Fruit fly (Drosophila melanogaster) whole organism, embryonic: ENCODE measurements around the gene Mondo.
A peak's percentile ranks its signal among the peaks of the same experiment; 100 is the strongest.

ENCODE experiments used
- Ada2b ChIP-seq: fragments of 200-800 bp; sonication (Bioruptor generic); IDR thresholded peaks from 2 replicates; pipeline ENCODE4 v1.3.6; 2022; ENCODE audit warnings: missing biosample characterization, missing genetic modification characterization
- Atf6 ChIP-seq: fragments of 200-800 bp; sonication (Bioruptor generic); IDR thresholded peaks from 2 replicates; pipeline ENCODE4 v1.3.6; 2022; ENCODE audit warnings: missing biosample characterization, missing genetic modification characterization
- Bgb ChIP-seq: fragments of 200-800 bp; sonication (Bioruptor generic); IDR thresholded peaks from 2 replicates; pipeline ENCODE4 v1.3.6; 2022; ENCODE audit warnings: missing biosample characterization, missing genetic modification characterization; ENCODE audit not compliant: partially characterized antibody
- CG10543 ChIP-seq: fragments of 200-800 bp; sonication (Bioruptor generic); optimal IDR thresholded peaks from 3 replicates; lab custom pipeline; 2017; ENCODE audit warnings: missing biosample characterization, mild to moderate bottlenecking, missing genetic modification characterization, moderate library complexity
- CG12391 ChIP-seq: fragments of 200-800 bp; sonication (Bioruptor generic); optimal IDR thresholded peaks from 3 replicates; lab custom pipeline; 2018; ENCODE audit warnings: missing biosample characterization, mild to moderate bottlenecking, missing genetic modification characterization, moderate library complexity
- CG12769 ChIP-seq: fragments of 200-800 bp; sonication (Bioruptor generic); optimal IDR thresholded peaks from 2 replicates; lab custom pipeline; 2019; ENCODE audit warnings: missing biosample characterization, mild to moderate bottlenecking, missing genetic modification characterization, moderate library complexity
- CG13287 ChIP-seq: fragments of 200-800 bp; sonication (Bioruptor generic); IDR thresholded peaks from 2 replicates; pipeline ENCODE4 v1.3.6; 2022; ENCODE audit warnings: missing biosample characterization, missing genetic modification characterization; ENCODE audit not compliant: partially characterized antibody
- CG13894 ChIP-seq: fragments of 200-800 bp; sonication (Bioruptor generic); optimal IDR thresholded peaks from 3 replicates; lab custom pipeline; 2018; ENCODE audit warnings: missing biosample characterization, mild to moderate bottlenecking, missing genetic modification characterization, moderate library complexity
- CG14441 ChIP-seq: fragments of 200-800 bp; sonication (Bioruptor generic); IDR thresholded peaks from 2 replicates; pipeline ENCODE4 v1.3.6; 2022; ENCODE audit warnings: missing biosample characterization, missing genetic modification characterization
- CG14667 ChIP-seq: fragments of 200-800 bp; sonication (Bioruptor generic); IDR thresholded peaks from 2 replicates; pipeline ENCODE4 v1.3.6; 2022; ENCODE audit warnings: missing biosample characterization, missing genetic modification characterization
- CG15269 ChIP-seq: fragments of 200-800 bp; sonication (Bioruptor generic); optimal IDR thresholded peaks from 2 replicates; lab custom pipeline; 2018; ENCODE audit warnings: missing biosample characterization, mild to moderate bottlenecking, missing genetic modification characterization, moderate library complexity
- CG16813 ChIP-seq: fragments of 200-800 bp; sonication (Bioruptor generic); IDR thresholded peaks from 3 replicates; pipeline ENCODE4 v1.3.6; 2022; ENCODE audit warnings: missing biosample characterization, missing genetic modification characterization; ENCODE audit not compliant: partially characterized antibody
- CG17385 ChIP-seq: fragments of 200-800 bp; sonication (Bioruptor generic); optimal IDR thresholded peaks from 3 replicates; lab custom pipeline; 2018; ENCODE audit warnings: missing biosample characterization, mild to moderate bottlenecking, missing genetic modification characterization
- CG1792 ChIP-seq: fragments of 200-800 bp; sonication (Bioruptor generic); optimal IDR thresholded peaks from 2 replicates; lab custom pipeline; 2016; ENCODE audit warnings: missing biosample characterization, missing genetic modification characterization
- CG2678 ChIP-seq: fragments of 200-800 bp; sonication (Bioruptor generic); optimal IDR thresholded peaks from 3 replicates; lab custom pipeline; 2019; ENCODE audit warnings: missing biosample characterization, mild to moderate bottlenecking, missing genetic modification characterization, moderate library complexity
- CG31441 ChIP-seq: fragments of 200-800 bp; sonication (Bioruptor generic); IDR thresholded peaks from 2 replicates; pipeline ENCODE4 v1.3.6; 2022; ENCODE audit warnings: missing biosample characterization, missing genetic modification characterization
- CG32532 ChIP-seq: fragments of 200-800 bp; sonication (Bioruptor generic); IDR thresholded peaks from 2 replicates; pipeline ENCODE4 v1.3.6; 2022; ENCODE audit warnings: missing biosample characterization, missing genetic modification characterization
- CG34376 ChIP-seq: fragments of 200-800 bp; sonication (Bioruptor generic); optimal IDR thresholded peaks from 2 replicates; lab custom pipeline; 2018; ENCODE audit warnings: missing biosample characterization, mild to moderate bottlenecking, missing genetic modification characterization
- CG42726 ChIP-seq: fragments of 200-800 bp; sonication (Bioruptor generic); IDR thresholded peaks from 2 replicates; pipeline ENCODE4 v1.3.6; 2022; ENCODE audit warnings: missing biosample characterization, missing genetic modification characterization; ENCODE audit not compliant: partially characterized antibody
- CG4730 ChIP-seq: fragments of 200-800 bp; sonication (Bioruptor generic); IDR thresholded peaks from 2 replicates; pipeline ENCODE4 v1.3.6; 2022; ENCODE audit warnings: missing biosample characterization, missing genetic modification characterization
- CG4820 ChIP-seq: fragments of 200-800 bp; sonication (Bioruptor generic); optimal IDR thresholded peaks from 3 replicates; lab custom pipeline; 2016; ENCODE audit warnings: missing biosample characterization, missing genetic modification characterization
- CG6689 ChIP-seq: fragments of 200-800 bp; sonication (Bioruptor generic); IDR thresholded peaks from 2 replicates; pipeline ENCODE4 v1.3.6; 2022; ENCODE audit warnings: missing biosample characterization, missing genetic modification characterization
- CG7987 ChIP-seq: fragments of 200-800 bp; sonication (Bioruptor generic); optimal IDR thresholded peaks from 2 replicates; lab custom pipeline; 2018; ENCODE audit warnings: missing biosample characterization, mild to moderate bottlenecking, missing genetic modification characterization, moderate library complexity
- CG8290 ChIP-seq, 3 experiments: fragments of 200-800 bp; sonication (Bioruptor generic); optimal IDR thresholded peaks; 2 replicates each; lab custom pipeline; 2016 to 2019; ENCODE audit warnings: missing biosample characterization in 3 of 3, missing genetic modification characterization in 3 of 3, mild to moderate bottlenecking in 2 of 3, moderate library complexity in 1 of 3
- CG8388 ChIP-seq: fragments of 200-800 bp; sonication (Bioruptor generic); optimal IDR thresholded peaks from 2 replicates; lab custom pipeline; 2019; ENCODE audit warnings: missing biosample characterization, mild to moderate bottlenecking, missing genetic modification characterization, moderate library complexity
- CG9609 ChIP-seq: fragments of 200-800 bp; sonication (Bioruptor generic); optimal IDR thresholded peaks from 3 replicates; lab custom pipeline; 2016; ENCODE audit warnings: missing biosample characterization, missing genetic modification characterization
- CG9797 ChIP-seq: fragments of 200-800 bp; sonication (Bioruptor generic); optimal IDR thresholded peaks from 3 replicates; lab custom pipeline; 2018; ENCODE audit warnings: missing biosample characterization, mild to moderate bottlenecking, missing genetic modification characterization
- HHEX ChIP-seq: fragments of 200-800 bp; sonication (Bioruptor generic); optimal IDR thresholded peaks from 3 replicates; lab custom pipeline; 2017; ENCODE audit warnings: missing biosample characterization, mild to moderate bottlenecking, missing genetic modification characterization, missing genetic modification reagents
- Nf-YC ChIP-seq: fragments of 200-800 bp; optimal IDR thresholded peaks from 3 replicates; lab custom pipeline; 2019; ENCODE audit warnings: missing biosample characterization, mild to moderate bottlenecking, missing genetic modification characterization, moderate library complexity
- Trl ChIP-seq, 3 experiments: fragments of >200 bp in 2 of 3; fragments of 200-800 bp in 1 of 3; sonication (Bioruptor generic) in 1 of 3; optimal IDR thresholded peaks; 2 replicates in 1 of 3; 3 replicates in 2 of 3; lab custom pipeline; 2016 to 2017; ENCODE audit warnings: missing biosample characterization in 1 of 3, missing genetic modification characterization in 1 of 3
- Vsx1 ChIP-seq: fragments of 200-800 bp; sonication (Bioruptor generic); optimal IDR thresholded peaks from 2 replicates; lab custom pipeline; 2017; ENCODE audit warnings: missing biosample characterization, mild to moderate bottlenecking, missing genetic modification characterization, missing genetic modification reagents
- abd-A ChIP-seq: fragments of 200-800 bp; sonication (Bioruptor generic); optimal IDR thresholded peaks from 3 replicates; lab custom pipeline; 2019; ENCODE audit warnings: missing biosample characterization, mild to moderate bottlenecking, missing genetic modification characterization, moderate library complexity
- al ChIP-seq: fragments of 200-800 bp; sonication (Bioruptor generic); IDR thresholded peaks from 2 replicates; pipeline ENCODE4 v1.3.6; 2022; ENCODE audit warnings: missing biosample characterization, missing genetic modification characterization
- chinmo ChIP-seq: fragments of 200-800 bp; sonication (Bioruptor generic); IDR thresholded peaks from 4 replicates; pipeline ENCODE4 v1.3.6; 2022; ENCODE audit warnings: missing biosample characterization, missing genetic modification characterization; ENCODE audit not compliant: partially characterized antibody
- exex ChIP-seq: fragments of 200-800 bp; sonication (Bioruptor generic); optimal IDR thresholded peaks from 4 replicates; lab custom pipeline; 2018; ENCODE audit warnings: missing biosample characterization, mild to moderate bottlenecking, missing genetic modification characterization, moderate library complexity
- hth ChIP-seq: fragments of >200 bp; optimal IDR thresholded peaks from 2 replicates; lab custom pipeline; 2017; ENCODE audit warnings: inconsistent platforms
- kni ChIP-seq: fragments of 200-800 bp; sonication (Bioruptor generic); optimal IDR thresholded peaks from 3 replicates; lab custom pipeline; 2017; ENCODE audit warnings: mild to moderate bottlenecking, missing biosample characterization, missing genetic modification reagents, missing genetic modification characterization
- lab ChIP-seq: fragments of 200-800 bp; sonication (Bioruptor generic); optimal IDR thresholded peaks from 3 replicates; lab custom pipeline; 2017; ENCODE audit warnings: missing biosample characterization, missing genetic modification characterization, mild to moderate bottlenecking, moderate library complexity, missing genetic modification reagents
- lbe ChIP-seq: fragments of 200-800 bp; sonication (Bioruptor generic); optimal IDR thresholded peaks from 2 replicates; lab custom pipeline; 2016; ENCODE audit warnings: missing biosample characterization, mild to moderate bottlenecking, missing genetic modification characterization
- nerfin-2 ChIP-seq: fragments of 200-800 bp; sonication (Bioruptor generic); IDR thresholded peaks from 2 replicates; pipeline ENCODE4 v1.3.6; 2022; ENCODE audit warnings: missing biosample characterization, missing genetic modification characterization; ENCODE audit not compliant: partially characterized antibody
- nom ChIP-seq: fragments of 200-800 bp; sonication (Bioruptor generic); optimal IDR thresholded peaks from 2 replicates; lab custom pipeline; 2017; ENCODE audit warnings: missing biosample characterization, missing genetic modification characterization, mild to moderate bottlenecking, moderate library complexity, missing genetic modification reagents
- oc ChIP-seq: fragments of 200-800 bp; sonication (Bioruptor generic); optimal IDR thresholded peaks from 2 replicates; lab custom pipeline; 2018; ENCODE audit warnings: missing biosample characterization, mild to moderate bottlenecking, missing genetic modification characterization, moderate library complexity
- sd ChIP-seq: fragments of 200-800 bp; sonication (Bioruptor generic); optimal IDR thresholded peaks from 3 replicates; lab custom pipeline; 2018; ENCODE audit warnings: missing biosample characterization, mild to moderate bottlenecking, missing genetic modification characterization, moderate library complexity
- so ChIP-seq: fragments of 200-800 bp; sonication (Bioruptor generic); IDR thresholded peaks from 3 replicates; pipeline ENCODE4 v1.3.6; 2022; ENCODE audit warnings: missing biosample characterization, missing genetic modification characterization
- sug ChIP-seq: fragments of 200-800 bp; optimal IDR thresholded peaks from 2 replicates; lab custom pipeline; 2019; ENCODE audit warnings: missing biosample characterization, mild to moderate bottlenecking, missing genetic modification characterization, moderate library complexity
- vvl ChIP-seq: fragments of 200-800 bp; sonication (Bioruptor generic); IDR thresholded peaks from 2 replicates; pipeline ENCODE4 v1.3.6; 2022; ENCODE audit warnings: missing biosample characterization, missing genetic modification characterization

Mondo gene

DNA sequence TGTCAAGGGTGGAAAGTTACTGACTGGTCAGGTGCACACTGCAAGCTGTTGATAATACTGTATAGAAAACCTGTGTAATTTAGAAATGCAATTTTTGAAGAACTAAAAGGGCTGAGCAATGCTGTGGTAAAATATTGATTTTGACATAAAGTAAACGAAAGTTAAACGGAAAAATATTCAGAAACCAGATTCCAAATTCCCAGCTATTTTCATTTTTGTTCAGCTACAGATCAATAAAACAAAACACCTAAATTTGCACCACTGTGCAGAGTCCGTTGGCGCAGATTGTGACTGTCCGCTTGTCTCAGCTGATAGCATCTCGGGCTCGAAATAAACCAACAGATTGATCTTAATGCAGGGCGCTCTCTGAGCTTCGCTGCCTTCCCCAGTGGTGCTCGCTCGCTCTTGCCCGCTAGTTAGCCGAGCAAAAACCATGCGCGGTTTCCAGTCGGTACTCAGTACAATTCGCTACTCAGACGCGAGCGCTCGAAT is 4.1 kb upstream of the Mondo start, which contains the start of gene CG46314 (continued):
- TF ChIP-seq Ada2b (GFP tag; lab: Robert Waterston, UW) (peak; percentile 30; the same call in 1 of the 2 replicates), Nf-YC (peak; percentile 7), CG16813 (GFP tag; lab: Robert Waterston, UW) (no peak), abd-A (tag; lab: Kevin White, UChicago) (no peak), CG4820 (GFP tag; lab: Kevin White, UChicago) (no peak), nerfin-2 (GFP tag; lab: Robert Waterston, UW) (0 out of 2 replicates have a peak, but pooled peaks have one; percentile 31), Bgb (GFP tag; lab: Robert Waterston, UW) (peak; percentile 24; the same call in 1 of the 2 replicates), hth (lab: Kevin White, UChicago) (no peak), CG12391 (no peak), CG2678 (tag; lab: Kevin White, UChicago) (peak; percentile 55), CG14441 (peak; percentile 45; the same call in 1 of the 2 replicates), CG6689 (GFP tag; lab: Robert Waterston, UW) (no peak), CG42726 (GFP tag; lab: Robert Waterston, UW) (no peak), HHEX (GFP tag; lab: Kevin White, UChicago) (peak; percentile 6), CG13287 (peak; percentile 50; the same call in 1 of the 2 replicates), CG9797 (no peak), Trl (optimal IDR thresholded peaks at IDR 0.05; lab: Kevin White, UChicago) (peak; percentile 40 to 67), Trl (GFP tag; optimal IDR thresholded peaks at IDR 0.05; lab: Kevin White, UChicago) (no peak), lab (peak; percentile 48), Atf6 (peak; percentile 48; the same call in 1 of the 2 replicates), CG31441 (GFP tag; lab: Robert Waterston, UW) (peak; percentile 30; the same call in 1 of the 2 replicates), so (0 out of 3 replicates have a peak, but pooled peaks have one; percentile 7), vvl (GFP tag; lab: Robert Waterston, UW) (peak; percentile 23; the same call in 1 of the 2 replicates), CG9609 (GFP tag; lab: Kevin White, UChicago) (no peak), nom (GFP tag; lab: Kevin White, UChicago) (peak; percentile 64), CG32532 (GFP tag; lab: Robert Waterston, UW) (peak; percentile 58; the same call in 1 of the 2 replicates), CG8388 (GFP tag; lab: Kevin White, UChicago) (no peak)

DNA sequence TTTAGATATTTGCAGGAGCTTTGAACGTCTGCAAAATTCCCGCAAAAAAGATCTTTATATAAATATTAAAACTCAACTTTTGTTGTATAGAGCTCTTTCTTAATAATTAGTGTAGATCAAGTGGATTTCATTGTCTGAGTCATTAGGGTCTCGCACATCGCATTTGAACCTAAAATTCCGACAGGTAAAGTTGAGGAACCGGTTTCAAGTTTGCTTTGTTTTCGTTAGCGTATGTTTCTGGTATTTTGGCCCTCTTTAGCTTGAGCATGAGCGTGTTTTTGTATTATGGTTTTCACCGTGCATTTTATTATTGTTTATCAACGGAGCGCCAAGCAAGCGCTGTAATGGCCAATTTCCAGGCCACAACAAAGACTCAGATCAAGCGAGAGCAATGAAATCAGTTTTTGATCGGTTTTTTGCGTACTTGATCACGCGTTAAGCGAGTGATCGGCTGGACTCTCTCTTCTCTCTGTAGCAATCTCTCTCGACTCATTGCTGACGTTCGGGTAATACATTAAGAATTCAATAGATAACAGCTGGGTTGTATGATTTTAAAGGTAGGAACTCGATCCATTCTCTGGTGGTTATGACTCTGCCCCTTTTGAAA is 3.1 kb upstream of the Mondo start:
- peak; percentile 65 for TF ChIP-seq CG34376
- peak; percentile 29; the same call in 1 of the 2 replicates for TF ChIP-seq CG13287
- TF ChIP-seq sd (tag; lab: Kevin White, UChicago): peak; percentile 96
- peak; percentile 25 for TF ChIP-seq oc (tag; lab: Kevin White, UChicago)
- TF ChIP-seq Trl (optimal IDR thresholded peaks at IDR 0.05; lab: Kevin White, UChicago): peak; percentile 35 to 76
- TF ChIP-seq Trl (GFP tag; optimal IDR thresholded peaks at IDR 0.05; lab: Kevin White, UChicago): no peak
- peak; percentile 31 for TF ChIP-seq CG15269 (tag; lab: Kevin White, UChicago)
- peak; percentile 58 for TF ChIP-seq CG10543
- peak; percentile 35 for TF ChIP-seq Vsx1 (GFP tag; lab: Kevin White, UChicago)
- peak; percentile 98 for TF ChIP-seq CG7987 (GFP tag; lab: Kevin White, UChicago)
- peak; percentile 1 for TF ChIP-seq nom (GFP tag; lab: Kevin White, UChicago)
- no peak for TF ChIP-seq CG4730 (GFP tag; lab: Robert Waterston, UW)
- TF ChIP-seq CG8290 (GFP tag; optimal IDR thresholded peaks at IDR 0.05; lab: Kevin White, UChicago): no peak
- TF ChIP-seq CG8290 (tag; optimal IDR thresholded peaks at IDR 0.05; lab: Kevin White, UChicago): peak in 1 of 2 experiments; percentile 14
- TF ChIP-seq CG1792 (GFP tag; lab: Kevin White, UChicago): no peak
- TF ChIP-seq al (GFP tag; lab: Robert Waterston, UW): no peak
- TF ChIP-seq sug (tag; lab: Kevin White, UChicago): peak; percentile 8
- peak; percentile 21 for TF ChIP-seq lbe (GFP tag; lab: Kevin White, UChicago)
- peak; percentile 97 for TF ChIP-seq chinmo (GFP tag; lab: Robert Waterston, UW)
- TF ChIP-seq CG13894 (tag; lab: Kevin White, UChicago): peak; percentile 57
- no peak for TF ChIP-seq exex (tag; lab: Kevin White, UChicago)
- TF ChIP-seq kni (GFP tag; lab: Kevin White, UChicago): peak; percentile 77
- no peak for TF ChIP-seq CG17385 (GFP tag; lab: Kevin White, UChicago)
- TF ChIP-seq CG12769 (tag; lab: Kevin White, UChicago): peak; percentile 30
- no peak for TF ChIP-seq CG14667
